Worm (Caenorhabditis elegans): ENCODE data around the gene snrp-40.1.

ce11 chrX:11249392-11249791, 50.2 kb downstream of the snrp-40.1 start:
- TF ChIP-seq lin-39 (tag; optimal IDR thresholded peaks at IDR 0.05) (no peak), irx-1 (tag; optimal IDR thresholded peaks at IDR 0.05) (no peak), ceh-88 (GFP tag; IDR thresholded peaks at IDR 0.05) (no peak), lin-14 (GFP tag; optimal IDR thresholded peaks at IDR 0.05) (peak; percentile 13), ztf-11 (tag; optimal IDR thresholded peaks at IDR 0.05) (no peak), tlp-1 (tag; optimal IDR thresholded peaks at IDR 0.05) (no peak), mdl-1 (tag; optimal IDR thresholded peaks at IDR 0.05) (no peak), fkh-4 (tag; optimal IDR thresholded peaks at IDR 0.05; ENCODE audit: borderline replicate concordance) (no peak)

All from whole organism, L1 larva.